Worm (Caenorhabditis elegans): ENCODE measurements around the gene adm-4.

DNA sequence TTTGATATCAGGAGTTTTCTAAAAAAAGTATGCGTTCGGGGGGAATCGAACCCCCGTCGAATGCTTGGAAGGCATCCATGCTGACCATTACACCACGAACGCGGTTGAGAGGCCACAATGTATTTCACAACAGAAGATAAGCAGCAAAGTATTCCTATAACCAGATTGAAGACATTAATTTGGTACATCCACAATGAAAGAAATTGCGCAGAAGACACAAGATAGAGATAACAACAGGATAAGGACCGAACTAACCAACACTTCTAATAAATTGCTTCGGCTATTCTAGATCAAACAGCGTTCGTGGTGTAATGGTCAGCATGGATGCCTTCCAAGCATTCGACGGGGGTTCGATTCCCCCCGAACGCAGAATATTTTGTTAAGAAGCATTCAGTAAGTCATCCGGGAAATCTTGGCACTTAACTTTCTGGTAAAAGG lies 3.8 kb downstream of the adm-4 start:
- TF ChIP-seq pha-4 (tag; optimal IDR thresholded peaks at IDR 0.05) (no peak), ztf-11 (tag; optimal IDR thresholded peaks at IDR 0.05) (no peak), unc-62 (GFP tag; optimal IDR thresholded peaks at IDR 0.05) (no peak)

Measured in whole organism, mixed stage, embryonic.